Worm (Caenorhabditis elegans): ENCODE data around the gene zif-1.

- TF ChIP-seq ama-1 (optimal IDR thresholded peaks at IDR 0.05): no peak
- TF ChIP-seq dmd-4 (tag; optimal IDR thresholded peaks at IDR 0.05): no peak
- no peak for TF ChIP-seq lin-11 (tag; optimal IDR thresholded peaks at IDR 0.05)
- no peak for TF ChIP-seq ztf-1 (GFP tag; conservative IDR thresholded peaks at IDR 0.05)
- no peak for TF ChIP-seq fos-1 (tag; optimal IDR thresholded peaks at IDR 0.05)
- TF ChIP-seq Y55F3AM.14 (GFP tag; optimal IDR thresholded peaks at IDR 0.05): peak; percentile 24
- TF ChIP-seq nhr-237 (tag; optimal IDR thresholded peaks at IDR 0.05): no peak
- no peak for TF ChIP-seq nhr-23 (tag; optimal IDR thresholded peaks at IDR 0.05)
- TF ChIP-seq nhr-11 (tag; optimal IDR thresholded peaks at IDR 0.05): no peak
- TF ChIP-seq nhr-10 (tag; optimal IDR thresholded peaks at IDR 0.05): no peak
- no peak for TF ChIP-seq sma-9 (GFP tag; optimal IDR thresholded peaks at IDR 0.05)
- no peak for TF ChIP-seq sma-9 (tag; optimal IDR thresholded peaks at IDR 0.05)
- no peak for TF ChIP-seq ceh-82 (tag; optimal IDR thresholded peaks at IDR 0.05)
- no peak for TF ChIP-seq nhr-129 (tag; optimal IDR thresholded peaks at IDR 0.05)
- TF ChIP-seq ztf-11 (tag; optimal IDR thresholded peaks at IDR 0.05): no peak
Observed at ce11 chrIII:8974835-8975234, 27.7 kb upstream of the zif-1 start.

Measured in whole organism, L2 larva.